Fruit fly (Drosophila melanogaster) Kc167 (cell line): Measurements from ENCODE around the gene CG44303.

ENCODE experiments used
- Sin3A ChIP-seq: fragments of >200 bp; optimal IDR thresholded peaks from 2 replicates; lab custom pipeline; 2018; ENCODE audit warnings: missing external identifiers
- h ChIP-seq: fragments of >200 bp; optimal IDR thresholded peaks from 3 replicates; lab custom pipeline; 2018; ENCODE audit warnings: missing external identifiers

dm6 chrX:6723622-6724021 is 36.4 kb upstream of the CG44303 start:
- no peak for TF ChIP-seq Sin3A
- TF ChIP-seq h (lab: Kevin White, UChicago), result no peak
